Worm (Caenorhabditis elegans) whole organism, L1 larva: ENCODE data around the gene pqn-54.

Experiments
- ama-1 ChIP-seq: fragments of 150-350 bp; optimal IDR thresholded peaks from 2 replicates; lab custom pipeline; 2014
- dpl-1 ChIP-seq, 3 experiments: fragments of 150-350 bp in 2 of 3; sonication (generic microtip) in 1 of 3; optimal IDR thresholded peaks; 2 replicates each; lab custom pipeline; 2014 to 2017; ENCODE audit warnings: missing biosample characterization in 3 of 3, missing genetic modification characterization in 3 of 3, missing genetic modification reagents in 3 of 3
- egl-27 ChIP-seq, 2 experiments: fragments of 150-350 bp in 1 of 2; sonication (generic microtip); optimal IDR thresholded peaks; 3 replicates each; lab custom pipeline; 2017 to 2018; ENCODE audit warnings: missing biosample characterization in 2 of 2, missing genetic modification characterization in 2 of 2, missing genetic modification reagents in 2 of 2
- ztf-4 ChIP-seq: fragments of 150-350 bp; optimal IDR thresholded peaks from 2 replicates; lab custom pipeline; 2014; ENCODE audit warnings: missing biosample characterization, missing genetic modification characterization

- no peak for TF ChIP-seq ztf-4
- no peak for TF ChIP-seq dpl-1 (GFP tag; optimal IDR thresholded peaks at IDR 0.05; lab: Kevin White, UChicago)
- no peak for TF ChIP-seq ama-1
- TF ChIP-seq egl-27 (tag; optimal IDR thresholded peaks at IDR 0.05; lab: Kevin White, UChicago) = no peak
Observed at ce11 chrV:1486031-1486430, 21.2 kb downstream of the pqn-54 start.
